Fruit fly (Drosophila melanogaster): Measurements from ENCODE around the gene Gr64c.

Gene Gr64c

dm6 chr3L:4010122-4010521, 18.3 kb upstream of the Gr64c start (continued):
- TF ChIP-seq Dref (GFP tag; IDR thresholded peaks at IDR 0.05) (no peak), CG12219 (GFP tag; optimal IDR thresholded peaks at IDR 0.05) (no peak), Asciz (GFP tag; optimal IDR thresholded peaks at IDR 0.05) (peak; percentile 17), ttk (GFP tag; IDR thresholded peaks at IDR 0.05) (no peak), hkb (optimal IDR thresholded peaks at IDR 0.05) (no peak), hkb (GFP tag; IDR thresholded peaks at IDR 0.05) (no peak), gcm (GFP tag; optimal IDR thresholded peaks at IDR 0.05) (no peak), sr (GFP tag; IDR thresholded peaks at IDR 0.05) (no peak), CG2712 (tag; optimal IDR thresholded peaks at IDR 0.05) (peak; percentile 22), prd (optimal IDR thresholded peaks at IDR 0.05) (no peak), prd (GFP tag; IDR thresholded peaks at IDR 0.05) (0 out of 3 replicates have a peak, but pooled peaks have one; percentile 4), pita (GFP tag; optimal IDR thresholded peaks at IDR 0.05) (no peak), sob (GFP tag; IDR thresholded peaks at IDR 0.05) (no peak), sisA (GFP tag; IDR thresholded peaks at IDR 0.05) (no peak), CG14710 (tag; optimal IDR thresholded peaks at IDR 0.05) (no peak), scrt (GFP tag; optimal IDR thresholded peaks at IDR 0.05) (peak; percentile 70), CG18619 (GFP tag; optimal IDR thresholded peaks at IDR 0.05) (no peak), CG18262 (tag; optimal IDR thresholded peaks at IDR 0.05) (peak; percentile 43), nerfin-2 (GFP tag; IDR thresholded peaks at IDR 0.05; ENCODE audit: partially characterized antibody) (no peak), repo (GFP tag; optimal IDR thresholded peaks at IDR 0.05) (no peak), CoRest (tag; optimal IDR thresholded peaks at IDR 0.05) (peak; percentile 21), CG7556 (GFP tag; optimal IDR thresholded peaks at IDR 0.05) (peak; percentile 63), CG31441 (GFP tag; IDR thresholded peaks at IDR 0.05) (peak; percentile 54), CG2678 (tag; optimal IDR thresholded peaks at IDR 0.05) (peak; percentile 65), bbx (GFP tag; IDR thresholded peaks at IDR 0.05; ENCODE audit: partially characterized antibody) (no peak), salm (tag; optimal IDR thresholded peaks at IDR 0.05) (no peak), CG3281 (GFP tag; optimal IDR thresholded peaks at IDR 0.05) (peak; percentile 37), CG2120 (GFP tag; optimal IDR thresholded peaks at IDR 0.05) (peak; percentile 21), Fer1 (GFP tag; optimal IDR thresholded peaks at IDR 0.05) (peak; percentile 38), CG11504 (tag; optimal IDR thresholded peaks at IDR 0.05) (peak; percentile 59), dimm (GFP tag; IDR thresholded peaks at IDR 0.05) (no peak), MESR4 (GFP tag; optimal IDR thresholded peaks at IDR 0.05) (no peak), CG18476 (GFP tag; optimal IDR thresholded peaks at IDR 0.05) (peak; percentile 6), ac (GFP tag; optimal IDR thresholded peaks at IDR 0.05) (no peak), CG14441 (GFP tag; IDR thresholded peaks at IDR 0.05) (no peak), CG31388 (GFP tag; optimal IDR thresholded peaks at IDR 0.05) (no peak), E2f2 (GFP tag; IDR thresholded peaks at IDR 0.05) (no peak), psq (GFP tag; optimal IDR thresholded peaks at IDR 0.05) (no peak), bcd (GFP tag; optimal IDR thresholded peaks at IDR 0.05) (peak; percentile 4), Oli (tag; optimal IDR thresholded peaks at IDR 0.05) (peak; percentile 24), so (GFP tag; IDR thresholded peaks at IDR 0.05) (no peak), HHEX (GFP tag; optimal IDR thresholded peaks at IDR 0.05) (peak; percentile 24), CG18599 (GFP tag; optimal IDR thresholded peaks at IDR 0.05) (peak; percentile 70), CG4404 (GFP tag; IDR thresholded peaks at IDR 0.05) (no peak), CG17359 (tag; optimal IDR thresholded peaks at IDR 0.05) (peak; percentile 14), CG4328 (GFP tag; optimal IDR thresholded peaks at IDR 0.05) (no peak), trem (tag; optimal IDR thresholded peaks at IDR 0.05) (no peak), Lhr (GFP tag; optimal IDR thresholded peaks at IDR 0.05) (no peak), GATAe (GFP tag; conservative IDR thresholded peaks at IDR 0.05) (no peak), CG11456 (GFP tag; IDR thresholded peaks at IDR 0.05) (no peak), nmo (GFP tag; optimal IDR thresholded peaks at IDR 0.05) (peak; percentile 12), Lpt (GFP tag; optimal IDR thresholded peaks at IDR 0.05) (no peak)

Measured in whole organism, embryonic.